Fruit fly (Drosophila melanogaster): ENCODE results near the gene CG43050.

- no peak for TF ChIP-seq zen2 (GFP tag; IDR thresholded peaks at IDR 0.05; ENCODE audit: partially characterized antibody)
- TF ChIP-seq sug (tag; optimal IDR thresholded peaks at IDR 0.05), result no peak
- no peak for TF ChIP-seq CG11723 (GFP tag; optimal IDR thresholded peaks at IDR 0.05)
- no peak for TF ChIP-seq ara (GFP tag; IDR thresholded peaks at IDR 0.05)
- no peak for TF ChIP-seq MBD-R2 (GFP tag; IDR thresholded peaks at IDR 0.05)
- no peak for TF ChIP-seq mld (GFP tag; IDR thresholded peaks at IDR 0.05; ENCODE audit: partially characterized antibody)
- no peak for TF ChIP-seq dpn (GFP tag; optimal IDR thresholded peaks at IDR 0.05)
- TF ChIP-seq shn (GFP tag; optimal IDR thresholded peaks at IDR 0.05), result no peak
Observed at dm6 chr2L:13122526-13122925, 3.4 kb downstream of the CG43050 start.

Data from whole organism, embryonic.